Fruit fly (Drosophila melanogaster) whole organism, embryonic: ENCODE results near the gene cass.

ENCODE experiments used
- Atf3 ChIP-seq: fragments of 200-800 bp; sonication (Bioruptor generic); optimal IDR thresholded peaks from 3 replicates; lab custom pipeline; 2016; ENCODE audit warnings: missing biosample characterization, missing genetic modification characterization
- Bteb2 ChIP-seq: fragments of 200-800 bp; sonication (Bioruptor generic); optimal IDR thresholded peaks from 2 replicates; lab custom pipeline; 2016; ENCODE audit warnings: missing biosample characterization, missing genetic modification characterization
- CG10366 ChIP-seq: fragments of 200-800 bp; sonication (Bioruptor generic); IDR thresholded peaks from 2 replicates; pipeline ENCODE4 v1.3.6; 2022; ENCODE audit warnings: missing biosample characterization, missing genetic modification characterization
- CG11093 ChIP-seq: fragments of 200-800 bp; sonication (Bioruptor generic); IDR thresholded peaks from 3 replicates; pipeline ENCODE4 v1.3.6; 2022; ENCODE audit warnings: missing biosample characterization, missing genetic modification characterization
- CG11247 ChIP-seq: fragments of 200-800 bp; sonication (Bioruptor generic); IDR thresholded peaks from 2 replicates; pipeline ENCODE4 v1.3.6; 2022; ENCODE audit warnings: missing biosample characterization, missing genetic modification characterization
- CG11723 ChIP-seq: fragments of 200-800 bp; sonication (Bioruptor generic); optimal IDR thresholded peaks from 2 replicates; lab custom pipeline; 2017; ENCODE audit warnings: missing biosample characterization, mild to moderate bottlenecking, missing genetic modification characterization
- CG12299 ChIP-seq: fragments of 200-800 bp; sonication (Bioruptor generic); optimal IDR thresholded peaks from 2 replicates; lab custom pipeline; 2018; ENCODE audit warnings: missing biosample characterization, mild to moderate bottlenecking, missing genetic modification characterization
- CG14050 ChIP-seq: fragments of 200-800 bp; sonication (Bioruptor generic); IDR thresholded peaks from 3 replicates; pipeline ENCODE4 v1.3.6; 2022; ENCODE audit warnings: missing biosample characterization, missing genetic modification characterization
- CG14667 ChIP-seq: fragments of 200-800 bp; sonication (Bioruptor generic); IDR thresholded peaks from 2 replicates; pipeline ENCODE4 v1.3.6; 2022; ENCODE audit warnings: missing biosample characterization, missing genetic modification characterization
- CG15011 ChIP-seq: fragments of 200-800 bp; sonication (Bioruptor generic); optimal IDR thresholded peaks from 3 replicates; lab custom pipeline; 2018; ENCODE audit warnings: missing biosample characterization, mild to moderate bottlenecking, missing genetic modification characterization
- CG15269 ChIP-seq: fragments of 200-800 bp; sonication (Bioruptor generic); optimal IDR thresholded peaks from 2 replicates; lab custom pipeline; 2018; ENCODE audit warnings: missing biosample characterization, mild to moderate bottlenecking, missing genetic modification characterization, moderate library complexity
- CG16815 ChIP-seq: fragments of 200-800 bp; sonication (Bioruptor generic); optimal IDR thresholded peaks from 3 replicates; lab custom pipeline; 2017; ENCODE audit warnings: missing biosample characterization, mild to moderate bottlenecking, missing genetic modification characterization
- CG17612 ChIP-seq: fragments of 200-800 bp; sonication (Bioruptor generic); IDR thresholded peaks from 2 replicates; pipeline ENCODE4 v1.3.6; 2022; ENCODE audit warnings: missing biosample characterization, missing genetic modification characterization
- CG17802 ChIP-seq: fragments of 200-800 bp; sonication (Bioruptor generic); optimal IDR thresholded peaks from 2 replicates; lab custom pipeline; 2018; ENCODE audit warnings: missing biosample characterization, mild to moderate bottlenecking, missing genetic modification characterization, moderate library complexity
- CG5953 ChIP-seq: fragments of 200-800 bp; sonication (Bioruptor generic); IDR thresholded peaks from 2 replicates; pipeline ENCODE4 v1.3.6; 2022; ENCODE audit warnings: missing biosample characterization, missing genetic modification characterization
- CG6813 ChIP-seq: fragments of 200-800 bp; sonication (Bioruptor generic); optimal IDR thresholded peaks from 2 replicates; lab custom pipeline; 2017; ENCODE audit warnings: missing biosample characterization, missing genetic modification characterization, mild to moderate bottlenecking, moderate library complexity, missing genetic modification reagents
- CG7372 ChIP-seq: fragments of 200-800 bp; sonication (Bioruptor generic); IDR thresholded peaks from 2 replicates; pipeline ENCODE4 v1.3.6; 2022; ENCODE audit warnings: missing biosample characterization, missing genetic modification characterization
- Dip3 ChIP-seq: fragments of 200-800 bp; sonication (Bioruptor generic); optimal IDR thresholded peaks from 3 replicates; lab custom pipeline; 2016; ENCODE audit warnings: missing biosample characterization, missing genetic modification characterization
- Dp ChIP-seq: fragments of 200-800 bp; sonication (Bioruptor generic); optimal IDR thresholded peaks from 2 replicates; lab custom pipeline; 2018; ENCODE audit warnings: missing biosample characterization, mild to moderate bottlenecking, missing genetic modification characterization, moderate library complexity
- Gsc ChIP-seq: fragments of 200-800 bp; sonication (Bioruptor generic); IDR thresholded peaks from 2 replicates; pipeline ENCODE4 v1.3.6; 2022; ENCODE audit warnings: missing biosample characterization, missing genetic modification characterization
- H15 ChIP-seq: fragments of 200-800 bp; sonication (Bioruptor generic); IDR thresholded peaks from 3 replicates; pipeline ENCODE4 v1.3.6; 2022; ENCODE audit warnings: missing biosample characterization, missing genetic modification characterization
- H2.0 ChIP-seq: fragments of 200-800 bp; sonication (Bioruptor generic); IDR thresholded peaks from 2 replicates; pipeline ENCODE4 v1.3.6; 2022; ENCODE audit warnings: missing biosample characterization, missing genetic modification characterization
- HHEX ChIP-seq: fragments of 200-800 bp; sonication (Bioruptor generic); optimal IDR thresholded peaks from 3 replicates; lab custom pipeline; 2017; ENCODE audit warnings: missing biosample characterization, mild to moderate bottlenecking, missing genetic modification characterization, missing genetic modification reagents
- Hr39 ChIP-seq: fragments of >200 bp; optimal IDR thresholded peaks from 2 replicates; lab custom pipeline; 2017
- MESR4 ChIP-seq: fragments of 200-800 bp; sonication (Bioruptor generic); optimal IDR thresholded peaks from 2 replicates; lab custom pipeline; 2018; ENCODE audit warnings: missing biosample characterization, mild to moderate bottlenecking, missing genetic modification characterization, moderate library complexity
- Rfx ChIP-seq: fragments of 200-800 bp; sonication (Bioruptor generic); IDR thresholded peaks from 2 replicates; pipeline ENCODE4 v1.3.6; 2022; ENCODE audit warnings: missing biosample characterization, missing genetic modification characterization
- Sin3A ChIP-seq: fragments of >200 bp; optimal IDR thresholded peaks from 2 replicates; lab custom pipeline; 2018
- Sry-β ChIP-seq: fragments of 200-800 bp; sonication (Bioruptor generic); optimal IDR thresholded peaks from 2 replicates; lab custom pipeline; 2018; ENCODE audit warnings: missing biosample characterization, mild to moderate bottlenecking, missing genetic modification characterization, moderate library complexity
- cad ChIP-seq: fragments of >200 bp; optimal IDR thresholded peaks from 2 replicates; lab custom pipeline; 2017; ENCODE audit warnings: missing biosample characterization, missing genetic modification characterization
- cas ChIP-seq: fragments of 200-800 bp; sonication (Bioruptor generic); IDR thresholded peaks from 2 replicates; pipeline ENCODE4 v1.3.6; 2022; ENCODE audit warnings: missing biosample characterization, missing genetic modification characterization
- caup ChIP-seq: fragments of 200-800 bp; sonication (Bioruptor generic); optimal IDR thresholded peaks from 3 replicates; lab custom pipeline; 2017; ENCODE audit warnings: missing biosample characterization, mild to moderate bottlenecking, missing genetic modification characterization, moderate library complexity; ENCODE audit not compliant: severe bottlenecking
- ci ChIP-seq: fragments of 200-800 bp; sonication (Bioruptor generic); IDR thresholded peaks from 3 replicates; pipeline ENCODE4 v1.3.6; 2022; ENCODE audit warnings: missing biosample characterization, missing genetic modification characterization
- croc ChIP-seq: fragments of 200-800 bp; sonication (Bioruptor generic); conservative IDR thresholded peaks from 3 replicates; pipeline ENCODE4 v1.3.6; 2022; ENCODE audit warnings: missing biosample characterization, missing genetic modification characterization
- crol ChIP-seq: fragments of 200-800 bp; sonication (Bioruptor generic); IDR thresholded peaks from 2 replicates; pipeline ENCODE4 v1.3.6; 2022; ENCODE audit warnings: missing biosample characterization, missing genetic modification characterization
- cwo ChIP-seq: fragments of 200-800 bp; sonication (Bioruptor generic); optimal IDR thresholded peaks from 3 replicates; lab custom pipeline; 2017; ENCODE audit warnings: missing biosample characterization, missing genetic modification characterization, mild to moderate bottlenecking, moderate library complexity, missing genetic modification reagents
- da ChIP-seq: fragments of 200-800 bp; sonication (Bioruptor generic); optimal IDR thresholded peaks from 2 replicates; lab custom pipeline; 2016; ENCODE audit warnings: missing biosample characterization, missing genetic modification characterization
- emc ChIP-seq: fragments of 200-800 bp; sonication (Bioruptor generic); optimal IDR thresholded peaks from 2 replicates; lab custom pipeline; 2016; ENCODE audit warnings: missing biosample characterization, missing genetic modification characterization
- grau ChIP-seq: fragments of 200-800 bp; optimal IDR thresholded peaks from 3 replicates; lab custom pipeline; 2019; ENCODE audit warnings: missing biosample characterization, mild to moderate bottlenecking, missing genetic modification characterization, moderate library complexity
- hkb ChIP-seq, 2 experiments: fragments of 200-800 bp in 1 of 2; fragments of >200 bp in 1 of 2; sonication (Bioruptor generic) in 1 of 2; IDR thresholded peaks in 1 of 2; optimal IDR thresholded peaks in 1 of 2; 2 replicates each; pipeline versions ENCODE4 v1.3.6 to Lab custom; 2017 to 2022; ENCODE audit warnings: missing biosample characterization in 1 of 2, missing genetic modification characterization in 1 of 2
- knrl ChIP-seq: fragments of 200-800 bp; sonication (Bioruptor generic); IDR thresholded peaks from 3 replicates; pipeline ENCODE4 v1.3.6; 2022; ENCODE audit warnings: missing biosample characterization, missing genetic modification characterization; ENCODE audit not compliant: partially characterized antibody
- lola ChIP-seq, 3 experiments: fragments of >200 bp in 2 of 3; fragments of 200-800 bp in 1 of 3; sonication (Bioruptor generic) in 1 of 3; optimal IDR thresholded peaks; 2 replicates each; lab custom pipeline; 2017 to 2019; ENCODE audit warnings: missing biosample characterization in 3 of 3, missing genetic modification characterization in 3 of 3, mild to moderate bottlenecking in 1 of 3, moderate library complexity in 1 of 3
- maf-S ChIP-seq: fragments of 200-800 bp; sonication (Bioruptor generic); optimal IDR thresholded peaks from 2 replicates; lab custom pipeline; 2016; ENCODE audit warnings: missing biosample characterization, missing genetic modification characterization
- pfk ChIP-seq: fragments of 200-800 bp; sonication (Bioruptor generic); optimal IDR thresholded peaks from 2 replicates; lab custom pipeline; 2018; ENCODE audit warnings: missing biosample characterization, mild to moderate bottlenecking, missing genetic modification characterization, moderate library complexity
- psq ChIP-seq: fragments of 200-800 bp; sonication (Bioruptor generic); optimal IDR thresholded peaks from 2 replicates; lab custom pipeline; 2017; ENCODE audit warnings: missing biosample characterization, missing genetic modification characterization
- slp2 ChIP-seq: fragments of 200-800 bp; sonication (Bioruptor generic); optimal IDR thresholded peaks from 2 replicates; lab custom pipeline; 2016; ENCODE audit warnings: missing biosample characterization, missing genetic modification characterization
- stc ChIP-seq: fragments of 200-800 bp; sonication (Bioruptor generic); IDR thresholded peaks from 2 replicates; pipeline ENCODE4 v1.3.6; 2022; ENCODE audit warnings: missing biosample characterization, missing genetic modification characterization
- tio ChIP-seq: fragments of 200-800 bp; sonication (Bioruptor generic); optimal IDR thresholded peaks from 2 replicates; lab custom pipeline; 2017; ENCODE audit warnings: missing biosample characterization, missing genetic modification characterization, inconsistent platforms
- z ChIP-seq: fragments of 200-800 bp; sonication (Bioruptor generic); IDR thresholded peaks from 3 replicates; pipeline ENCODE4 v1.3.6; 2022; ENCODE audit warnings: missing biosample characterization, missing genetic modification characterization
- zen ChIP-seq: fragments of 200-800 bp; sonication (Bioruptor generic); optimal IDR thresholded peaks from 3 replicates; lab custom pipeline; 2018; ENCODE audit warnings: missing biosample characterization, mild to moderate bottlenecking, missing genetic modification characterization, moderate library complexity
- zfh1 ChIP-seq: fragments of 200-800 bp; sonication (Bioruptor generic); IDR thresholded peaks from 3 replicates; pipeline ENCODE4 v1.3.6; 2022; ENCODE audit warnings: missing biosample characterization, missing genetic modification characterization

cass gene

dm6 chr2L:17480943-17481580 is 3.4 kb upstream of the cass start, which contains the start of the genes fws and Lamtor3 (continued):
- TF ChIP-seq ci (GFP tag; lab: Robert Waterston, UW) (peak; percentile 99), CG5953 (GFP tag; lab: Robert Waterston, UW) (peak; percentile 99), CG17802 (peak; percentile 93), pfk (GFP tag; lab: Kevin White, UChicago) (no peak), cad (GFP tag; lab: Kevin White, UChicago) (no peak), CG14050 (GFP tag; lab: Robert Waterston, UW) (peak; percentile 99), Sry-β (GFP tag; lab: Kevin White, UChicago) (peak; percentile 63), HHEX (GFP tag; lab: Kevin White, UChicago) (peak; percentile 98), CG17612 (GFP tag; lab: Robert Waterston, UW) (peak; percentile 97), cwo (GFP tag; lab: Kevin White, UChicago) (peak; percentile 95), Sin3A (lab: Kevin White, UChicago) (no peak), slp2 (GFP tag; lab: Kevin White, UChicago) (peak; percentile 85), H2.0 (GFP tag; lab: Robert Waterston, UW) (peak; percentile 99), CG16815 (GFP tag; lab: Kevin White, UChicago) (peak; percentile 98), da (GFP tag; lab: Kevin White, UChicago) (peak; percentile 27), tio (GFP tag; lab: Kevin White, UChicago) (peak; percentile 94), Gsc (GFP tag; lab: Robert Waterston, UW) (peak; percentile 97), z (GFP tag; lab: Robert Waterston, UW) (peak; percentile 80), caup (GFP tag; lab: Kevin White, UChicago) (peak; percentile 97), CG7372 (GFP tag; lab: Robert Waterston, UW) (peak; percentile 99), CG15011 (GFP tag; lab: Kevin White, UChicago) (peak; percentile 94), CG11247 (peak; percentile 99), crol (GFP tag; lab: Robert Waterston, UW) (peak; percentile 75), croc (peak; percentile 97), maf-S (peak; percentile 86), CG11723 (peak; percentile 94), emc (GFP tag; lab: Kevin White, UChicago) (peak; percentile 52), psq (GFP tag; lab: Kevin White, UChicago) (peak; percentile 95), CG6813 (GFP tag; lab: Kevin White, UChicago) (peak; percentile 95), CG15269 (tag; lab: Kevin White, UChicago) (peak; percentile 98), Dp (GFP tag; lab: Kevin White, UChicago) (peak; percentile 56), Dip3 (peak; percentile 92), CG14667 (GFP tag; lab: Robert Waterston, UW) (peak; percentile 99), H15 (GFP tag; lab: Robert Waterston, UW) (peak; percentile 99), Bteb2 (GFP tag; lab: Kevin White, UChicago) (peak; percentile 90), Hr39 (lab: Kevin White, UChicago) (no peak), knrl (GFP tag; lab: Robert Waterston, UW) (0 out of 3 replicates have a peak, but pooled peaks have one; percentile 32), grau (tag; lab: Kevin White, UChicago) (peak; percentile 97), Rfx (peak; percentile 99), CG11093 (peak; percentile 99), CG10366 (GFP tag; lab: Robert Waterston, UW) (peak; percentile 99), zfh1 (GFP tag; lab: Robert Waterston, UW) (peak; percentile 99), zen (tag; lab: Kevin White, UChicago) (peak; percentile 98), CG12299 (tag; lab: Kevin White, UChicago) (peak; percentile 94), cas (GFP tag; lab: Robert Waterston, UW) (peak; percentile 98), hkb (optimal IDR thresholded peaks at IDR 0.05; lab: Kevin White, UChicago) (no peak), hkb (GFP tag; IDR thresholded peaks at IDR 0.05; lab: Robert Waterston, UW) (peak; percentile 99), lola (GFP tag; optimal IDR thresholded peaks at IDR 0.05; lab: Kevin White, UChicago) (peak in 1 of 3 experiments; percentile 95), MESR4 (GFP tag; lab: Kevin White, UChicago) (peak; percentile 79), stc (peak; percentile 99), Atf3 (GFP tag; lab: Kevin White, UChicago) (peak; percentile 79)
